Worm (Caenorhabditis elegans) whole organism, early embryonic: ENCODE measurements around the gene T10H9.1.

Experiments
- B0310.2 ChIP-seq: sonication (generic microtip); optimal IDR thresholded peaks from 2 replicates; lab custom pipeline; 2016; ENCODE audit warnings: mild to moderate bottlenecking, missing genetic modification characterization, missing compliant biosample characterization
- F13C5.2 ChIP-seq: sonication (generic microtip); optimal IDR thresholded peaks from 2 replicates; lab custom pipeline; 2017; ENCODE audit warnings: mild to moderate bottlenecking, missing genetic modification characterization, inconsistent platforms, missing compliant biosample characterization
- aly-1 ChIP-seq: sonication (generic microtip); optimal IDR thresholded peaks from 2 replicates; lab custom pipeline; 2016; ENCODE audit warnings: missing genetic modification characterization, missing compliant biosample characterization
- ama-1 ChIP-seq: fragments of 150-350 bp; optimal IDR thresholded peaks from 2 replicates; lab custom pipeline; 2014
- ceh-13 ChIP-seq: fragments of 200-800 bp; sonication (Bioruptor generic); optimal IDR thresholded peaks from 2 replicates; lab custom pipeline; 2018; ENCODE audit warnings: mild to moderate bottlenecking, missing genetic modification characterization, missing compliant biosample characterization
- ceh-36 ChIP-seq: sonication (generic microtip); optimal IDR thresholded peaks from 2 replicates; lab custom pipeline; 2016; ENCODE audit warnings: missing genetic modification characterization, inconsistent platforms, missing compliant biosample characterization
- ets-7 ChIP-seq: sonication (generic microtip); optimal IDR thresholded peaks from 2 replicates; lab custom pipeline; 2016; ENCODE audit warnings: missing genotype, missing genetic modification characterization, missing compliant biosample characterization
- flt-1 ChIP-seq: fragments of 200-800 bp; sonication (Bioruptor generic); IDR thresholded peaks from 2 replicates; pipeline ENCODE4 v1.3.6; 2022; ENCODE audit warnings: missing genetic modification characterization, missing compliant biosample characterization
- hmbx-1 ChIP-seq: sonication (generic microtip); optimal IDR thresholded peaks from 2 replicates; lab custom pipeline; 2016; ENCODE audit warnings: mild to moderate bottlenecking, missing genetic modification characterization, missing compliant biosample characterization
- hmg-4 ChIP-seq: fragments of 200-800 bp; sonication (Bioruptor generic); optimal IDR thresholded peaks from 2 replicates; lab custom pipeline; 2018; ENCODE audit warnings: mild to moderate bottlenecking, missing genetic modification characterization, missing compliant biosample characterization
- hnd-1 ChIP-seq: sonication (generic microtip); optimal IDR thresholded peaks from 2 replicates; lab custom pipeline; 2016; ENCODE audit warnings: missing genetic modification characterization, missing compliant biosample characterization
- pes-1 ChIP-seq: fragments of 200-800 bp; sonication (Bioruptor generic); IDR thresholded peaks from 2 replicates; pipeline ENCODE4 v1.3.6; 2022; ENCODE audit warnings: missing genetic modification reagents, missing genetic modification characterization, missing compliant biosample characterization
- scrt-1 ChIP-seq: fragments of 200-800 bp; sonication (Bioruptor generic); IDR thresholded peaks from 2 replicates; pipeline ENCODE4 v1.3.6; 2022; ENCODE audit warnings: missing genetic modification characterization, missing compliant biosample characterization
- sea-1 ChIP-seq: fragments of 200-800 bp; sonication (Bioruptor generic); conservative IDR thresholded peaks from 2 replicates; pipeline ENCODE4 v1.3.6; 2022; ENCODE audit warnings: missing genetic modification characterization, missing compliant biosample characterization
- tbx-11 ChIP-seq: fragments of 200-800 bp; sonication (Bioruptor generic); IDR thresholded peaks from 2 replicates; pipeline ENCODE4 v1.3.6; 2022; ENCODE audit warnings: missing genetic modification characterization, missing compliant biosample characterization
- tbx-37 ChIP-seq: fragments of 200-800 bp; sonication (Bioruptor generic); conservative IDR thresholded peaks from 2 replicates; pipeline ENCODE4 v1.3.6; 2022; ENCODE audit warnings: missing genetic modification reagents, missing genetic modification characterization, missing compliant biosample characterization
- tra-4 ChIP-seq: sonication (generic microtip); optimal IDR thresholded peaks from 2 replicates; lab custom pipeline; 2017; ENCODE audit warnings: missing genetic modification characterization, missing compliant biosample characterization

Gene T10H9.1

ce11 chrV:6661658-6662057, 12.2 kb downstream of the T10H9.1 start:
- no peak for TF ChIP-seq ama-1 (lab: Kevin White, UChicago)
- no peak for TF ChIP-seq hmbx-1
- no peak for TF ChIP-seq F13C5.2 (tag; lab: Kevin White, UChicago)
- TF ChIP-seq ets-7, result no peak
- no peak for TF ChIP-seq flt-1 (GFP tag; lab: Robert Waterston, UW)
- TF ChIP-seq hmg-4, result no peak
- no peak for TF ChIP-seq tra-4 (tag; lab: Kevin White, UChicago)
- no peak for TF ChIP-seq tbx-37 (GFP tag; lab: Robert Waterston, UW)
- no peak for TF ChIP-seq pes-1 (GFP tag; lab: Robert Waterston, UW)
- TF ChIP-seq B0310.2, result no peak
- no peak for TF ChIP-seq tbx-11 (GFP tag; lab: Robert Waterston, UW)
- no peak for TF ChIP-seq sea-1 (GFP tag; lab: Robert Waterston, UW)
- TF ChIP-seq ceh-36 (tag; lab: Kevin White, UChicago), result no peak
- no peak for TF ChIP-seq aly-1
- no peak for TF ChIP-seq hnd-1 (tag; lab: Kevin White, UChicago)
- no peak for TF ChIP-seq scrt-1 (GFP tag; lab: Robert Waterston, UW)
- TF ChIP-seq ceh-13 (GFP tag; lab: Kevin White, UChicago), result no peak

- TF ChIP-seq B0310.2, result no peak
- no peak for TF ChIP-seq ceh-36 (tag; lab: Kevin White, UChicago)
- TF ChIP-seq hmbx-1, result no peak
- TF ChIP-seq ama-1 (lab: Kevin White, UChicago), result no peak
- TF ChIP-seq pes-1 (GFP tag; lab: Robert Waterston, UW), result no peak
- no peak for TF ChIP-seq sea-1 (GFP tag; lab: Robert Waterston, UW)
- no peak for TF ChIP-seq aly-1
- TF ChIP-seq ets-7, result no peak
- no peak for TF ChIP-seq hnd-1 (tag; lab: Kevin White, UChicago)
- TF ChIP-seq tbx-11 (GFP tag; lab: Robert Waterston, UW), result no peak
- no peak for TF ChIP-seq hmg-4
- no peak for TF ChIP-seq tra-4 (tag; lab: Kevin White, UChicago)
- TF ChIP-seq scrt-1 (GFP tag; lab: Robert Waterston, UW), result no peak
- TF ChIP-seq flt-1 (GFP tag; lab: Robert Waterston, UW), result no peak
- TF ChIP-seq ceh-13 (GFP tag; lab: Kevin White, UChicago), result no peak
- no peak for TF ChIP-seq F13C5.2 (tag; lab: Kevin White, UChicago)
- no peak for TF ChIP-seq tbx-37 (GFP tag; lab: Robert Waterston, UW)
Observed at ce11 chrV:6662505-6662904, 13.1 kb downstream of the T10H9.1 start.

ce11 chrV:6665751-6666150, 16.3 kb downstream of the T10H9.1 start, which contains the start of gene pmp-5:
TSS of gene pmp-5 (minus strand) at chrV:6665813.
- TF ChIP-seq flt-1 (GFP tag; lab: Robert Waterston, UW), result no peak

- TF ChIP-seq flt-1 (GFP tag; lab: Robert Waterston, UW) (no peak), scrt-1 (GFP tag; lab: Robert Waterston, UW) (no peak), tbx-11 (GFP tag; lab: Robert Waterston, UW) (no peak), pes-1 (GFP tag; lab: Robert Waterston, UW) (no peak), F13C5.2 (tag; lab: Kevin White, UChicago) (no peak), tra-4 (tag; lab: Kevin White, UChicago) (no peak), tbx-37 (GFP tag; lab: Robert Waterston, UW) (no peak), ama-1 (lab: Kevin White, UChicago) (no peak), B0310.2 (no peak), hmg-4 (no peak), ceh-36 (tag; lab: Kevin White, UChicago) (no peak), ets-7 (no peak), hmbx-1 (no peak)
Observed at ce11 chrV:6666557-6666956, 17.1 kb downstream of the T10H9.1 start.

ce11 chrV:6668741-6669140, 19.3 kb downstream of the T10H9.1 start, which contains the start of gene str-180:
TSS of gene str-180 (minus strand) at chrV:6668841.
- TF ChIP-seq tra-4 (tag; lab: Kevin White, UChicago) (no peak), B0310.2 (no peak), flt-1 (GFP tag; lab: Robert Waterston, UW) (no peak), tbx-37 (GFP tag; lab: Robert Waterston, UW) (no peak), pes-1 (GFP tag; lab: Robert Waterston, UW) (no peak), hnd-1 (tag; lab: Kevin White, UChicago) (no peak), ama-1 (lab: Kevin White, UChicago) (no peak), aly-1 (no peak), hmg-4 (no peak), F13C5.2 (tag; lab: Kevin White, UChicago) (no peak), ceh-36 (tag; lab: Kevin White, UChicago) (no peak), scrt-1 (GFP tag; lab: Robert Waterston, UW) (no peak), ets-7 (no peak)

ce11 chrV:6669520-6669919, 20.1 kb downstream of the T10H9.1 start, which contains the start of gene cest-28:
TSS of gene cest-28 (plus strand) at chrV:6669820.
- TF ChIP-seq ets-7, result no peak
- TF ChIP-seq tbx-37 (GFP tag; lab: Robert Waterston, UW), result no peak
- no peak for TF ChIP-seq pes-1 (GFP tag; lab: Robert Waterston, UW)
- TF ChIP-seq tra-4 (tag; lab: Kevin White, UChicago), result no peak
- TF ChIP-seq ama-1 (lab: Kevin White, UChicago), result no peak
- TF ChIP-seq B0310.2, result no peak
- TF ChIP-seq F13C5.2 (tag; lab: Kevin White, UChicago), result no peak
- TF ChIP-seq scrt-1 (GFP tag; lab: Robert Waterston, UW), result no peak
- TF ChIP-seq ceh-36 (tag; lab: Kevin White, UChicago), result no peak
- no peak for TF ChIP-seq sea-1 (GFP tag; lab: Robert Waterston, UW)
- TF ChIP-seq hmg-4, result no peak

- TF ChIP-seq sea-1 (GFP tag; lab: Robert Waterston, UW), result no peak
- no peak for TF ChIP-seq hnd-1 (tag; lab: Kevin White, UChicago)
- TF ChIP-seq hmbx-1, result no peak
- no peak for TF ChIP-seq flt-1 (GFP tag; lab: Robert Waterston, UW)
- TF ChIP-seq ets-7, result no peak
- no peak for TF ChIP-seq aly-1
- no peak for TF ChIP-seq pes-1 (GFP tag; lab: Robert Waterston, UW)
- no peak for TF ChIP-seq tra-4 (tag; lab: Kevin White, UChicago)
- TF ChIP-seq B0310.2, result no peak
- no peak for TF ChIP-seq ceh-13 (GFP tag; lab: Kevin White, UChicago)
- TF ChIP-seq F13C5.2 (tag; lab: Kevin White, UChicago), result no peak
- no peak for TF ChIP-seq tbx-37 (GFP tag; lab: Robert Waterston, UW)
- no peak for TF ChIP-seq scrt-1 (GFP tag; lab: Robert Waterston, UW)
- no peak for TF ChIP-seq ama-1 (lab: Kevin White, UChicago)
- TF ChIP-seq tbx-11 (GFP tag; lab: Robert Waterston, UW), result no peak
- TF ChIP-seq hmg-4, result no peak
- no peak for TF ChIP-seq ceh-36 (tag; lab: Kevin White, UChicago)
Observed at ce11 chrV:6673967-6674366, 24.6 kb downstream of the T10H9.1 start, which contains the start of gene cest-31. TSS of gene cest-31 (plus strand) at chrV:6674267.
